Worm (Caenorhabditis elegans): Measurements from ENCODE around the gene sra-6.

- TF ChIP-seq dve-1 (tag; optimal IDR thresholded peaks at IDR 0.05) (no peak), K09A11.1 (tag; optimal IDR thresholded peaks at IDR 0.05; ENCODE audit: insufficient read depth) (no peak), eyg-1 (tag; optimal IDR thresholded peaks at IDR 0.05) (no peak), pax-1 (tag; optimal IDR thresholded peaks at IDR 0.05) (no peak), pag-3 (tag; optimal IDR thresholded peaks at IDR 0.05; ENCODE audit: borderline replicate concordance) (no peak)
Observed at ce11 chrII:9594924-9595323, 44.3 kb upstream of the sra-6 start, which contains the start of gene E02H1.5.
